Fruit fly (Drosophila melanogaster) whole organism, embryonic: ENCODE measurements around the gene holn1.

ENCODE experiments used
- Adf1 ChIP-seq: fragments of 200-800 bp; sonication (Bioruptor generic); IDR thresholded peaks from 2 replicates; pipeline ENCODE4 v1.3.6; 2022; ENCODE audit warnings: missing biosample characterization, missing genetic modification characterization
- CG10321 ChIP-seq: fragments of 200-800 bp; sonication (Bioruptor generic); IDR thresholded peaks from 2 replicates; pipeline ENCODE4 v1.3.6; 2022; ENCODE audit warnings: missing biosample characterization, missing genetic modification characterization
- CG11398 ChIP-seq: fragments of 200-800 bp; sonication (Bioruptor generic); optimal IDR thresholded peaks from 2 replicates; lab custom pipeline; 2016; ENCODE audit warnings: missing biosample characterization, missing genetic modification characterization
- CG12071 ChIP-seq: fragments of 200-800 bp; sonication (Bioruptor generic); optimal IDR thresholded peaks from 3 replicates; lab custom pipeline; 2018; ENCODE audit warnings: missing biosample characterization, mild to moderate bottlenecking, missing genetic modification characterization
- CG13287 ChIP-seq: fragments of 200-800 bp; sonication (Bioruptor generic); IDR thresholded peaks from 2 replicates; pipeline ENCODE4 v1.3.6; 2022; ENCODE audit warnings: missing biosample characterization, missing genetic modification characterization; ENCODE audit not compliant: partially characterized antibody
- CG13424 ChIP-seq: fragments of 200-800 bp; sonication (Bioruptor generic); optimal IDR thresholded peaks from 2 replicates; lab custom pipeline; 2019; ENCODE audit warnings: missing biosample characterization, mild to moderate bottlenecking, missing genetic modification characterization, moderate library complexity
- CG14667 ChIP-seq: fragments of 200-800 bp; sonication (Bioruptor generic); IDR thresholded peaks from 2 replicates; pipeline ENCODE4 v1.3.6; 2022; ENCODE audit warnings: missing biosample characterization, missing genetic modification characterization
- CG17186 ChIP-seq: fragments of 200-800 bp; sonication (Bioruptor generic); optimal IDR thresholded peaks from 3 replicates; lab custom pipeline; 2017; ENCODE audit warnings: missing biosample characterization, missing genetic modification reagents, missing genetic modification characterization
- CG17385 ChIP-seq: fragments of 200-800 bp; sonication (Bioruptor generic); optimal IDR thresholded peaks from 3 replicates; lab custom pipeline; 2018; ENCODE audit warnings: missing biosample characterization, mild to moderate bottlenecking, missing genetic modification characterization
- CG4328 ChIP-seq: fragments of 200-800 bp; sonication (Bioruptor generic); optimal IDR thresholded peaks from 3 replicates; lab custom pipeline; 2017; ENCODE audit warnings: missing biosample characterization, missing genetic modification reagents, missing genetic modification characterization
- CG4404 ChIP-seq: fragments of 200-800 bp; sonication (Bioruptor generic); IDR thresholded peaks from 2 replicates; pipeline ENCODE4 v1.3.6; 2022; ENCODE audit warnings: missing biosample characterization, missing genetic modification characterization
- CG6175 ChIP-seq: fragments of 200-800 bp; sonication (Bioruptor generic); IDR thresholded peaks from 3 replicates; pipeline ENCODE4 v1.3.6; 2022; ENCODE audit warnings: missing biosample characterization, missing genetic modification characterization
- CG9876 ChIP-seq: fragments of 200-800 bp; sonication (Bioruptor generic); optimal IDR thresholded peaks from 2 replicates; lab custom pipeline; 2016; ENCODE audit warnings: missing biosample characterization, missing genetic modification characterization
- Chrac-16 ChIP-seq: fragments of 200-800 bp; sonication (Bioruptor generic); optimal IDR thresholded peaks from 3 replicates; lab custom pipeline; 2016; ENCODE audit warnings: missing biosample characterization, missing genetic modification characterization
- D19B ChIP-seq: fragments of 200-800 bp; sonication (Bioruptor generic); optimal IDR thresholded peaks from 2 replicates; lab custom pipeline; 2017; ENCODE audit warnings: missing biosample characterization, mild to moderate bottlenecking, missing genetic modification characterization
- Dll ChIP-seq: fragments of 200-800 bp; sonication (Bioruptor generic); IDR thresholded peaks from 4 replicates; pipeline ENCODE4 v1.3.6; 2022; ENCODE audit warnings: missing biosample characterization, missing genetic modification characterization; ENCODE audit not compliant: partially characterized antibody
- Fer1 ChIP-seq: fragments of 200-800 bp; sonication (Bioruptor generic); optimal IDR thresholded peaks from 2 replicates; lab custom pipeline; 2017; ENCODE audit warnings: missing biosample characterization, mild to moderate bottlenecking, missing genetic modification characterization
- H15 ChIP-seq: fragments of 200-800 bp; sonication (Bioruptor generic); IDR thresholded peaks from 3 replicates; pipeline ENCODE4 v1.3.6; 2022; ENCODE audit warnings: missing biosample characterization, missing genetic modification characterization
- HmgZ ChIP-seq: fragments of 200-800 bp; sonication (Bioruptor generic); optimal IDR thresholded peaks from 2 replicates; lab custom pipeline; 2018; ENCODE audit warnings: missing biosample characterization, mild to moderate bottlenecking, missing genetic modification characterization
- Hmr ChIP-seq: fragments of 200-800 bp; sonication (Bioruptor generic); optimal IDR thresholded peaks from 3 replicates; lab custom pipeline; 2017; ENCODE audit warnings: mild to moderate bottlenecking, missing biosample characterization, missing genetic modification reagents, missing genetic modification characterization
- Max ChIP-seq: fragments of 200-800 bp; sonication (Bioruptor generic); optimal IDR thresholded peaks from 2 replicates; lab custom pipeline; 2016; ENCODE audit warnings: missing biosample characterization, mild to moderate bottlenecking, missing genetic modification characterization
- Nf-YB ChIP-seq: fragments of 200-800 bp; sonication (Bioruptor generic); optimal IDR thresholded peaks from 3 replicates; lab custom pipeline; 2019; ENCODE audit warnings: missing biosample characterization, mild to moderate bottlenecking, missing genetic modification characterization, moderate library complexity
- Pdp1 ChIP-seq, 2 experiments: fragments of 200-800 bp; sonication (Bioruptor generic); optimal IDR thresholded peaks; 3 replicates each; lab custom pipeline; 2016; ENCODE audit warnings: missing biosample characterization in 2 of 2, missing genetic modification characterization in 2 of 2, mild to moderate bottlenecking in 1 of 2, moderate library complexity in 1 of 2
- Sox102F ChIP-seq: fragments of 200-800 bp; sonication (Bioruptor generic); optimal IDR thresholded peaks from 2 replicates; lab custom pipeline; 2018; ENCODE audit warnings: missing biosample characterization, mild to moderate bottlenecking, missing genetic modification characterization, moderate library complexity
- Spps ChIP-seq: fragments of 200-800 bp; sonication (Bioruptor generic); optimal IDR thresholded peaks from 2 replicates; lab custom pipeline; 2018; ENCODE audit warnings: missing biosample characterization, mild to moderate bottlenecking, missing genetic modification characterization
- ab ChIP-seq: fragments of 200-800 bp; sonication (Bioruptor generic); optimal IDR thresholded peaks from 2 replicates; lab custom pipeline; 2016; ENCODE audit warnings: missing biosample characterization, missing genetic modification characterization
- abd-A ChIP-seq: fragments of 200-800 bp; sonication (Bioruptor generic); optimal IDR thresholded peaks from 3 replicates; lab custom pipeline; 2019; ENCODE audit warnings: missing biosample characterization, mild to moderate bottlenecking, missing genetic modification characterization, moderate library complexity
- cato ChIP-seq: fragments of 200-800 bp; sonication (Bioruptor generic); optimal IDR thresholded peaks from 2 replicates; lab custom pipeline; 2016; ENCODE audit warnings: missing biosample characterization, missing genetic modification characterization, borderline replicate concordance
- corto ChIP-seq: fragments of 200-800 bp; sonication (Bioruptor generic); optimal IDR thresholded peaks from 2 replicates; lab custom pipeline; 2016; ENCODE audit warnings: missing biosample characterization, mild to moderate bottlenecking, missing genetic modification characterization, moderate library complexity
- croc ChIP-seq: fragments of 200-800 bp; sonication (Bioruptor generic); conservative IDR thresholded peaks from 3 replicates; pipeline ENCODE4 v1.3.6; 2022; ENCODE audit warnings: missing biosample characterization, missing genetic modification characterization
- en ChIP-seq: fragments of 200-800 bp; sonication (Bioruptor generic); optimal IDR thresholded peaks from 2 replicates; lab custom pipeline; 2016; ENCODE audit warnings: missing biosample characterization, missing genetic modification characterization
- gfzf ChIP-seq: fragments of 200-800 bp; sonication (Bioruptor generic); optimal IDR thresholded peaks from 2 replicates; lab custom pipeline; 2016; ENCODE audit warnings: missing biosample characterization, mild to moderate bottlenecking, missing genetic modification characterization, moderate library complexity
- grn ChIP-seq: fragments of 200-800 bp; sonication (Bioruptor generic); optimal IDR thresholded peaks from 3 replicates; lab custom pipeline; 2017; ENCODE audit warnings: missing biosample characterization, missing genetic modification characterization
- inv ChIP-seq: fragments of 200-800 bp; sonication (Bioruptor generic); IDR thresholded peaks from 2 replicates; pipeline ENCODE4 v1.3.6; 2022; ENCODE audit warnings: missing biosample characterization, missing genetic modification characterization; ENCODE audit not compliant: partially characterized antibody
- lilli ChIP-seq: fragments of 200-800 bp; sonication (Bioruptor generic); optimal IDR thresholded peaks from 3 replicates; lab custom pipeline; 2016; ENCODE audit warnings: missing biosample characterization, missing genetic modification characterization
- oc ChIP-seq: fragments of 200-800 bp; sonication (Bioruptor generic); optimal IDR thresholded peaks from 2 replicates; lab custom pipeline; 2018; ENCODE audit warnings: missing biosample characterization, mild to moderate bottlenecking, missing genetic modification characterization, moderate library complexity
- otp ChIP-seq: fragments of 200-800 bp; sonication (Bioruptor generic); IDR thresholded peaks from 3 replicates; pipeline ENCODE4, ENCODE4 v1.3.6; 2022; ENCODE audit warnings: missing biosample characterization, missing genetic modification characterization
- pan ChIP-seq, 4 experiments: fragments of >200 bp in 3 of 4; fragments of 200-800 bp in 1 of 4; sonication (Bioruptor generic) in 1 of 4; optimal IDR thresholded peaks in 3 of 4; IDR thresholded peaks in 1 of 4; 2 replicates each; pipeline versions ENCODE4 v1.3.6 to Lab custom; 2017 to 2022; ENCODE audit warnings: missing biosample characterization in 2 of 4, missing genetic modification characterization in 2 of 4, mixed read lengths in 1 of 4
- ranshi ChIP-seq: fragments of 200-800 bp; sonication (Bioruptor generic); IDR thresholded peaks from 2 replicates; pipeline ENCODE4 v1.3.6; 2022; ENCODE audit warnings: missing biosample characterization, missing genetic modification characterization
- rib ChIP-seq: fragments of 200-800 bp; sonication (Bioruptor generic); IDR thresholded peaks from 2 replicates; pipeline ENCODE4 v1.3.6; 2022; ENCODE audit warnings: missing biosample characterization, missing genetic modification characterization
- run ChIP-seq: fragments of 200-800 bp; sonication (Bioruptor generic); optimal IDR thresholded peaks from 3 replicates; lab custom pipeline; 2018; ENCODE audit warnings: missing biosample characterization, mild to moderate bottlenecking, missing genetic modification characterization
- sc ChIP-seq, 3 experiments: fragments of >200 bp in 2 of 3; fragments of 200-800 bp in 1 of 3; sonication (Bioruptor generic) in 1 of 3; optimal IDR thresholded peaks; 2 replicates in 2 of 3; 3 replicates in 1 of 3; lab custom pipeline; 2017; ENCODE audit warnings: mild to moderate bottlenecking in 1 of 3, missing biosample characterization in 1 of 3, missing genetic modification characterization in 1 of 3, missing genetic modification reagents in 1 of 3
- slbo ChIP-seq: fragments of 200-800 bp; sonication (Bioruptor generic); IDR thresholded peaks from 2 replicates; pipeline ENCODE4 v1.3.6; 2022; ENCODE audit warnings: missing biosample characterization, missing genetic modification characterization
- ssp ChIP-seq: fragments of 200-800 bp; sonication (Bioruptor generic); IDR thresholded peaks from 2 replicates; pipeline ENCODE4 v1.3.6; 2022; ENCODE audit warnings: missing biosample characterization, missing genetic modification characterization
- stwl ChIP-seq: fragments of 200-800 bp; sonication (Bioruptor generic); optimal IDR thresholded peaks from 3 replicates; lab custom pipeline; 2018; ENCODE audit warnings: missing biosample characterization, mild to moderate bottlenecking, missing genetic modification characterization, moderate library complexity
- tna ChIP-seq: fragments of 200-800 bp; sonication (Bioruptor generic); IDR thresholded peaks from 2 replicates; pipeline ENCODE4 v1.3.6; 2022; ENCODE audit warnings: missing biosample characterization, missing genetic modification characterization; ENCODE audit not compliant: partially characterized antibody
- twi ChIP-seq: fragments of 200-800 bp; optimal IDR thresholded peaks from 2 replicates; lab custom pipeline; 2019; ENCODE audit warnings: missing biosample characterization, mild to moderate bottlenecking, missing genetic modification characterization, moderate library complexity
- yki ChIP-seq: fragments of >200 bp; optimal IDR thresholded peaks from 3 replicates; lab custom pipeline; 2018
- z ChIP-seq: fragments of 200-800 bp; sonication (Bioruptor generic); IDR thresholded peaks from 3 replicates; pipeline ENCODE4 v1.3.6; 2022; ENCODE audit warnings: missing biosample characterization, missing genetic modification characterization

Gene holn1

DNA sequence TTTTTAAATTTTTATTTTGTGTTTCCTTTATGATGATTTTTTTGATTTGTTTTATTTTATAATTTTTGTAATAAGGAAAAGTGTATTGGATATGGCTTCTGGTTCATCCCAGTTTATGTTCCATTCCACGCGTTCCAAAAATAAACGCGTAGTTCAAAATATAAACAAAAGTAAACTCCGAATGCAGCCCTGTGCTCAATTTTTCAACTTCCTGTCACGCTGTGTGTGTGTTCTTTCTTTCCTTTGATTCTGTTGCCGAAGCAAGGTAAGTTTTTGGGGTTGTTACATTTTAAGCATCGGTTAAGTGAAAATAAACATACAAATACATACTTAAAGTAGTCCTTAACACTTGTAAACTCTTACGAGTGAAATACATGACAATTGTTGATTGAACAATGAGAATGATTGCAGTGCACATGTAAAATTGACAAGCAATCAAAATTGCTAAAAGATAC, 27.6 kb upstream of the holn1 start, which contains the start of the genes Ip259 and RpS27A (continued):
- TF ChIP-seq CG4328 (GFP tag; lab: Kevin White, UChicago) (peak; percentile 73), Chrac-16 (peak; percentile 52), Sox102F (no peak), CG14667 (no peak; the same call in 1 of the 2 replicates), ab (no peak), run (tag; lab: Kevin White, UChicago) (no peak), H15 (GFP tag; lab: Robert Waterston, UW) (peak; percentile 71), Spps (tag; lab: Kevin White, UChicago) (peak; percentile 21), HmgZ (tag; lab: Kevin White, UChicago) (peak; percentile 71), Fer1 (GFP tag; lab: Kevin White, UChicago) (peak; percentile 70), yki (lab: Kevin White, UChicago) (no peak), abd-A (tag; lab: Kevin White, UChicago) (no peak), Nf-YB (peak; percentile 58), inv (GFP tag; lab: Robert Waterston, UW) (no peak), slbo (peak; percentile 72), CG9876 (GFP tag; lab: Kevin White, UChicago) (peak; percentile 84), corto (GFP tag; lab: Kevin White, UChicago) (no peak), CG13287 (GFP tag; lab: Robert Waterston, UW) (no peak; the same call in 1 of the 2 replicates), grn (no peak), ranshi (GFP tag; lab: Robert Waterston, UW) (no peak; the same call in 1 of the 2 replicates), cato (GFP tag; lab: Kevin White, UChicago) (peak; percentile 36), en (peak; percentile 63), tna (GFP tag; lab: Robert Waterston, UW) (no peak; the same call in 1 of the 2 replicates), CG17385 (GFP tag; lab: Kevin White, UChicago) (peak; percentile 81), CG10321 (GFP tag; lab: Robert Waterston, UW) (peak; percentile 44; the same call in 1 of the 2 replicates), CG11398 (GFP tag; lab: Kevin White, UChicago) (peak; percentile 67), Dll (GFP tag; lab: Robert Waterston, UW) (no peak), CG6175 (GFP tag; lab: Robert Waterston, UW) (no peak), Adf1 (GFP tag; lab: Robert Waterston, UW) (peak; percentile 37), Pdp1 (GFP tag; optimal IDR thresholded peaks at IDR 0.05; lab: Kevin White, UChicago) (peak; percentile 32 to 46), rib (GFP tag; lab: Robert Waterston, UW) (0 out of 2 replicates have a peak, but pooled peaks have one; percentile 59), gfzf (peak; percentile 2), CG17186 (GFP tag; lab: Kevin White, UChicago) (peak; percentile 41), z (GFP tag; lab: Robert Waterston, UW) (no peak), ssp (peak; percentile 96), CG12071 (GFP tag; lab: Kevin White, UChicago) (no peak), CG4404 (GFP tag; lab: Robert Waterston, UW) (no peak), croc (GFP tag; lab: Robert Waterston, UW) (peak; percentile 61), twi (peak; percentile 46), lilli (GFP tag; lab: Kevin White, UChicago) (peak; percentile 48), oc (tag; lab: Kevin White, UChicago) (no peak), stwl (peak; percentile 30), Hmr (GFP tag; lab: Kevin White, UChicago) (no peak), pan (optimal IDR thresholded peaks at IDR 0.05; lab: Kevin White, UChicago) (no peak), pan (GFP tag; optimal IDR thresholded peaks at IDR 0.05 in 1 of 2, IDR thresholded peaks at IDR 0.05 in 1 of 2) (peak in 1 of 2 experiments; percentile 77), otp (GFP tag; lab: Robert Waterston, UW) (no peak; the same call in 2 of the 3 replicates), CG13424 (peak; percentile 45), sc (optimal IDR thresholded peaks at IDR 0.05; lab: Kevin White, UChicago) (no peak), sc (GFP tag; optimal IDR thresholded peaks at IDR 0.05; lab: Kevin White, UChicago) (peak; percentile 59), D19B (GFP tag; lab: Kevin White, UChicago) (peak; percentile 56), Max (GFP tag; lab: Kevin White, UChicago) (peak; percentile 86)
